Worm (Caenorhabditis elegans): ENCODE results near the gene ndub-5.
A peak's percentile ranks its signal among the peaks of the same experiment; 100 is the strongest.

Gene ndub-5

ce11 chrII:5648272-5648671 lies 42.9 kb downstream of the ndub-5 start, which contains the start of gene ddl-1:
TSS of gene ddl-1 (minus strand) at chrII:5648372.
- TF ChIP-seq Y56A3A.18 (GFP tag; IDR thresholded peaks at IDR 0.05) (no peak), zfh-2 (GFP tag; conservative IDR thresholded peaks at IDR 0.05) (no peak), ceh-27 (GFP tag; optimal IDR thresholded peaks at IDR 0.05) (no peak), ZK185.1 (tag; optimal IDR thresholded peaks at IDR 0.05; ENCODE audit: poor library complexity, severe bottlenecking) (no peak), tlf-1 (GFP tag; optimal IDR thresholded peaks at IDR 0.05) (no peak), dox-1 (GFP tag; IDR thresholded peaks at IDR 0.05) (no peak), T07F8.4 (tag; optimal IDR thresholded peaks at IDR 0.05) (no peak)

DNA sequence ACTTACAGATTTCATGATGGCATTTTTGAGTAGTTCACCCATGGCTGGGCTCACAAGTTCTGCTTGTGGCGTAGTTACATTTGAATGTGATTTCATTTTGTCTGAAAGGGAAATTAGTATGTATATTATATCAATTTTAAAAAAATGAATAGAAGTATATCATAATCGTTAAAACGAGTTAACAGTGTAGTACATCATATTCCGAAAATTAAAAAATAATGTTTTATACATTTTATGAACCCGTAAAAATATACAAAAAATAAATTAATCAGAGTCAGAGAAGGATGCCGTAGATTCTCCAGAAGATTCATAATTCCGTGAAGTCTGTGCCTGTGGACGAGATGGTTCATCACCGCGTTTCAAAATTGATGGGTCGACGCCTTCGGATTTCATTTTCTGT lies 44.2 kb downstream of the ndub-5 start, which contains the start of gene F59E12.9:
TSS of gene F59E12.9 (minus strand) at position 101 of the 400 bp plus-strand sequence.
- no peak for TF ChIP-seq snpc-1.1 (tag; optimal IDR thresholded peaks at IDR 0.05; ENCODE audit: insufficient read depth)
- no peak for TF ChIP-seq attf-6 (GFP tag; IDR thresholded peaks at IDR 0.05)
- TF ChIP-seq madf-10 (tag; optimal IDR thresholded peaks at IDR 0.05): no peak
- TF ChIP-seq mcd-1 (GFP tag; IDR thresholded peaks at IDR 0.05): no peak
- no peak for TF ChIP-seq pha-4 (tag; optimal IDR thresholded peaks at IDR 0.05)
- TF ChIP-seq ets-4 (GFP tag; optimal IDR thresholded peaks at IDR 0.05): no peak
- no peak for TF ChIP-seq bed-2 (GFP tag; IDR thresholded peaks at IDR 0.05)
- no peak for TF ChIP-seq efl-1 (GFP tag; optimal IDR thresholded peaks at IDR 0.05)
- TF ChIP-seq ztf-22 (GFP tag; optimal IDR thresholded peaks at IDR 0.05): no peak
- TF ChIP-seq hsf-1 (GFP tag; IDR thresholded peaks at IDR 0.05): no peak
- TF ChIP-seq tlf-1 (GFP tag; optimal IDR thresholded peaks at IDR 0.05): no peak
- TF ChIP-seq rec-8 (tag; optimal IDR thresholded peaks at IDR 0.05): no peak
- no peak for TF ChIP-seq F57A8.1 (GFP tag; optimal IDR thresholded peaks at IDR 0.05)

DNA sequence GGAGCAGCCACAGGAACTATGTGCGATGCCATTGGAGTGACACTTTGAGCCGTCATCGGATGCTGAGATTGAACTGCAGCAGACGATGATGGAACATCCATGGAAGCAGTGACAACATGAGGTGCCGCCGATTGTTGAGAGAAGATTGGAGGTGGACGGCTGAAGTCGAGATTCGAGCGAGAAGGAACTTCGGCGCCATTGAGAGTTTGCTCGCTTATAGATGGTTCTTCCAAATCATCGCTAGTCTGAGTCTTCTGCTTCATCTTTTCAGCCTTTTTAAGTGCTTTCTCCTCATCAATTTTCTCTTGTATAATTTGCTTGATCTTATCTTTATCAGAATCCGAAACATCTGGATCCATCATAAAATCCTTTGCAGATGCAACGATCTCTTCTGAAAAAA lies 49.0 kb downstream of the ndub-5 start:
- no peak for TF ChIP-seq pbrm-1 (GFP tag; IDR thresholded peaks at IDR 0.05)
- TF ChIP-seq aptf-2 (GFP tag; conservative IDR thresholded peaks at IDR 0.05): no peak
- TF ChIP-seq lin-40 (tag; optimal IDR thresholded peaks at IDR 0.05): no peak
- no peak for TF ChIP-seq ceh-79 (tag; optimal IDR thresholded peaks at IDR 0.05)
- no peak for TF ChIP-seq let-607 (tag; optimal IDR thresholded peaks at IDR 0.05)
- TF ChIP-seq bed-2 (GFP tag; IDR thresholded peaks at IDR 0.05): no peak
- TF ChIP-seq somi-1 (GFP tag; optimal IDR thresholded peaks at IDR 0.05): no peak
- TF ChIP-seq ztf-28 (GFP tag; IDR thresholded peaks at IDR 0.05): no peak
- no peak for TF ChIP-seq akir-1 (GFP tag; optimal IDR thresholded peaks at IDR 0.05)
- TF ChIP-seq mxl-1 (tag; optimal IDR thresholded peaks at IDR 0.05): no peak
- TF ChIP-seq D2030.7 (GFP tag; IDR thresholded peaks at IDR 0.05): no peak
- TF ChIP-seq ztf-6 (GFP tag; IDR thresholded peaks at IDR 0.05): no peak
- TF ChIP-seq zfh-2 (GFP tag; conservative IDR thresholded peaks at IDR 0.05): peak; percentile 43; the same call in 1 of the 2 replicates
- TF ChIP-seq F23B12.7 (tag; optimal IDR thresholded peaks at IDR 0.05; ENCODE audit: insufficient read depth): no peak
- no peak for TF ChIP-seq nfya-1 (tag; optimal IDR thresholded peaks at IDR 0.05; ENCODE audit: borderline replicate concordance, insufficient read depth)
- TF ChIP-seq mcd-1 (GFP tag; IDR thresholded peaks at IDR 0.05): 0 out of 2 replicates have a peak, but pooled peaks have one; percentile 12

DNA sequence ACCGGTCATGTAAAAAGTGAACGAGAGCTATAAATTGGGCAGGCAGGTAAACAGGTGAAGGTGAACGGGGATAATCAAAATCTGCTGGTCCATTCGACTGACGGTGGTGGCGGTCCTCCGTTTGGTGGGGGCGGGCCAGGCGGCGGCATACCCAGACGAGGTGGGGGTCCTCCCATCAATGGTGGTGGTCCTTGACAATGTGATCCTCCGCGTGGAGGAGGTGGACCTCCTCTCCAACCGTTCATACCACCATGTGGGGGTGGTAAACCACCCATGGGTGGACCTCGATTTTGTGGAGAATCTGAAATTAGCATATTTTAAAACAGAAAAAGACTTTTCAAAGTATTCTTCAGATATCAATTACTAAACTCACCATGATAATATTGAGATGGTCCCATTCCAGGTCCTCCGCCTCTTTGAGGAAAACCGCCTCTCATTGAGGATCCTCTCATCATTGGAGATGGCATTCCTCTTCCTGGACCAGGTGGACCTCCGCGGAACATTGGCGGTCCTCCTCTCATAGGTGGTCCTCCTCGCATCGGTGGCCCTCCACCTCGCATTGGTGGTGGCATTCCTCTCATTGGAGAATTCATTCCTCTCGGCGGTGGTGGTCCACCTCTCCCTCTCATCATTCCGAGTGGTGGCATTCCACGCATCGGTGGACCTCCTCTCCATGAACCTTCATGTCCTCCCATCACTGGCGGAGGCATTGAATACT lies 50.6 kb downstream of the ndub-5 start:
- no peak for TF ChIP-seq ceh-58 (GFP tag; IDR thresholded peaks at IDR 0.05)
- no peak; the same call in 1 of the 2 replicates for TF ChIP-seq egrh-3 (GFP tag; IDR thresholded peaks at IDR 0.05)
- no peak for TF ChIP-seq F57C9.4 (tag; optimal IDR thresholded peaks at IDR 0.05)
- TF ChIP-seq ekl-4 (GFP tag; IDR thresholded peaks at IDR 0.05): no peak
- TF ChIP-seq mel-28 (tag; optimal IDR thresholded peaks at IDR 0.05; ENCODE audit: borderline replicate concordance): no peak
- TF ChIP-seq zfh-2 (GFP tag; conservative IDR thresholded peaks at IDR 0.05): peak; percentile 56
- no peak for TF ChIP-seq ceh-79 (tag; optimal IDR thresholded peaks at IDR 0.05)
- TF ChIP-seq nfya-1 (tag; optimal IDR thresholded peaks at IDR 0.05; ENCODE audit: borderline replicate concordance, insufficient read depth): no peak
- no peak for TF ChIP-seq hlh-12 (tag; optimal IDR thresholded peaks at IDR 0.05)
- TF ChIP-seq chd-7 (tag; optimal IDR thresholded peaks at IDR 0.05): peak; percentile 2
- TF ChIP-seq Y53G8AR.9 (GFP tag; conservative IDR thresholded peaks at IDR 0.05): no peak
- no peak for TF ChIP-seq madf-10 (tag; optimal IDR thresholded peaks at IDR 0.05)
- no peak for TF ChIP-seq ceh-100 (GFP tag; IDR thresholded peaks at IDR 0.05)
- TF ChIP-seq ceh-40 (GFP tag; IDR thresholded peaks at IDR 0.05): no peak

All from whole organism, young adult.